Worm (Caenorhabditis elegans) whole organism, L4 larva: ENCODE data around the gene K11C4.1.

Experiments used
- daf-12 ChIP-seq: fragments of 150-350 bp; optimal IDR thresholded peaks from 2 replicates; lab custom pipeline; 2014; ENCODE audit warnings: missing biosample characterization, missing genetic modification reagents, missing genetic modification characterization
- lir-3 ChIP-seq: sonication (generic microtip); optimal IDR thresholded peaks from 2 replicates; lab custom pipeline; 2016; ENCODE audit warnings: mild to moderate bottlenecking, missing genetic modification characterization, missing compliant biosample characterization
- madf-9 ChIP-seq: fragments of 200-800 bp; sonication (Bioruptor generic); conservative IDR thresholded peaks from 2 replicates; pipeline ENCODE4 v1.3.6; 2022; ENCODE audit warnings: missing genetic modification reagents, missing genetic modification characterization, missing compliant biosample characterization

DNA sequence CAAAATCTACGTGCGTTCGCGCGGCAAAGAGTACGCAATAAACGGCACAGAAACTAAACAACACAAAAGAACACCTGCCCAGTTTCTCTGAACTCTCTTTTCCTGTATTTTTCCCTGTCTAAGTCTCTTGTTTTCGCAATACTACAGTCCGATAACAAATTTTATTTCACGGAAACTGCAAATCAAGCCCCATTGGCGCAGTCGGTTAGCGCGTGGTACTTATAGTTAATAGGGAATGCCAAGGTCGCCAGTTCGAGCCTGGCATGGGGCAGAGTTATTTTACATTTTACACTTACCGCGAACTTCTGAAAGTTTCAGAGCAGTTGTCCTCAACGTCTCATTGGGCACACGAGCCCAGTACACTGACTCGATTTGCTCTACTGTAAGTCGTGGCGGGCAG lies 20.5 kb downstream of the K11C4.1 start:
- TF ChIP-seq daf-12 (tag; lab: Kevin White, UChicago) (no peak), lir-3 (tag; lab: Kevin White, UChicago) (no peak), madf-9 (GFP tag; lab: Robert Waterston, UW) (no peak)
